Fruit fly (Drosophila melanogaster) whole organism, embryonic: ENCODE results near the gene CG8100.

Experiments used
- CG11093 ChIP-seq: fragments of 200-800 bp; sonication (Bioruptor generic); IDR thresholded peaks from 3 replicates; pipeline ENCODE4 v1.3.6; 2022; ENCODE audit warnings: missing biosample characterization, missing genetic modification characterization
- CG11504 ChIP-seq: fragments of 200-800 bp; sonication (Bioruptor generic); optimal IDR thresholded peaks from 3 replicates; lab custom pipeline; 2019; ENCODE audit warnings: missing biosample characterization, mild to moderate bottlenecking, missing genetic modification characterization, moderate library complexity
- CG12299 ChIP-seq: fragments of 200-800 bp; sonication (Bioruptor generic); optimal IDR thresholded peaks from 2 replicates; lab custom pipeline; 2018; ENCODE audit warnings: missing biosample characterization, mild to moderate bottlenecking, missing genetic modification characterization
- CG12391 ChIP-seq: fragments of 200-800 bp; sonication (Bioruptor generic); optimal IDR thresholded peaks from 3 replicates; lab custom pipeline; 2018; ENCODE audit warnings: missing biosample characterization, mild to moderate bottlenecking, missing genetic modification characterization, moderate library complexity
- CG14860 ChIP-seq: fragments of 200-800 bp; sonication (Bioruptor generic); IDR thresholded peaks from 3 replicates; pipeline ENCODE4 v1.3.6; 2022; ENCODE audit warnings: missing biosample characterization, missing genetic modification characterization; ENCODE audit not compliant: partially characterized antibody
- CG15269 ChIP-seq: fragments of 200-800 bp; sonication (Bioruptor generic); optimal IDR thresholded peaks from 2 replicates; lab custom pipeline; 2018; ENCODE audit warnings: missing biosample characterization, mild to moderate bottlenecking, missing genetic modification characterization, moderate library complexity
- CG1529 ChIP-seq: fragments of 200-800 bp; sonication (Bioruptor generic); optimal IDR thresholded peaks from 3 replicates; lab custom pipeline; 2018; ENCODE audit warnings: missing biosample characterization, missing genetic modification characterization
- CG16779 ChIP-seq: fragments of 200-800 bp; sonication (Bioruptor generic); IDR thresholded peaks from 2 replicates; pipeline ENCODE4 v1.3.6; 2022; ENCODE audit warnings: missing biosample characterization, missing genetic modification characterization
- CG16813 ChIP-seq: fragments of 200-800 bp; sonication (Bioruptor generic); IDR thresholded peaks from 3 replicates; pipeline ENCODE4 v1.3.6; 2022; ENCODE audit warnings: missing biosample characterization, missing genetic modification characterization; ENCODE audit not compliant: partially characterized antibody
- CG18619 ChIP-seq: fragments of 200-800 bp; sonication (Bioruptor generic); optimal IDR thresholded peaks from 3 replicates; lab custom pipeline; 2017; ENCODE audit warnings: missing biosample characterization, mild to moderate bottlenecking, missing genetic modification characterization
- CG5245 ChIP-seq: fragments of 200-800 bp; sonication (Bioruptor generic); optimal IDR thresholded peaks from 3 replicates; lab custom pipeline; 2016; ENCODE audit warnings: missing biosample characterization, missing genetic modification characterization
- CG7271 ChIP-seq: fragments of 200-800 bp; sonication (Bioruptor generic); optimal IDR thresholded peaks from 2 replicates; lab custom pipeline; 2018; ENCODE audit warnings: missing biosample characterization, mild to moderate bottlenecking, missing genetic modification characterization, moderate library complexity
- CG7928 ChIP-seq: fragments of 200-800 bp; sonication (Bioruptor generic); optimal IDR thresholded peaks from 2 replicates; lab custom pipeline; 2017; ENCODE audit warnings: missing biosample characterization, mild to moderate bottlenecking, missing genetic modification characterization
- Chrac-16 ChIP-seq: fragments of 200-800 bp; sonication (Bioruptor generic); optimal IDR thresholded peaks from 3 replicates; lab custom pipeline; 2016; ENCODE audit warnings: missing biosample characterization, missing genetic modification characterization
- D19A ChIP-seq: fragments of 200-800 bp; optimal IDR thresholded peaks from 3 replicates; lab custom pipeline; 2019; ENCODE audit warnings: missing biosample characterization, mild to moderate bottlenecking, missing genetic modification characterization, moderate library complexity
- Dip3 ChIP-seq: fragments of 200-800 bp; sonication (Bioruptor generic); optimal IDR thresholded peaks from 3 replicates; lab custom pipeline; 2016; ENCODE audit warnings: missing biosample characterization, missing genetic modification characterization
- Ets65A ChIP-seq: fragments of 200-800 bp; sonication (Bioruptor generic); peaks from one replicate; lab custom pipeline; 2016; ENCODE audit warnings: missing biosample characterization, missing genetic modification characterization
- H2.0 ChIP-seq: fragments of 200-800 bp; sonication (Bioruptor generic); IDR thresholded peaks from 2 replicates; pipeline ENCODE4 v1.3.6; 2022; ENCODE audit warnings: missing biosample characterization, missing genetic modification characterization
- Hey ChIP-seq: fragments of 200-800 bp; sonication (Bioruptor generic); optimal IDR thresholded peaks from 3 replicates; lab custom pipeline; 2018; ENCODE audit warnings: missing biosample characterization, mild to moderate bottlenecking, missing genetic modification characterization
- Lhr ChIP-seq: fragments of 200-800 bp; sonication (Bioruptor generic); optimal IDR thresholded peaks from 3 replicates; lab custom pipeline; 2017; ENCODE audit warnings: mild to moderate bottlenecking, missing biosample characterization, missing genetic modification reagents, missing genetic modification characterization
- Optix ChIP-seq: fragments of 200-800 bp; sonication (Bioruptor generic); IDR thresholded peaks from 3 replicates; pipeline ENCODE4 v1.3.6; 2022; ENCODE audit warnings: missing biosample characterization, missing genetic modification characterization
- Sin3A ChIP-seq: fragments of >200 bp; optimal IDR thresholded peaks from 2 replicates; lab custom pipeline; 2018
- Sry-δ ChIP-seq: fragments of 200-800 bp; sonication (Bioruptor generic); optimal IDR thresholded peaks from 2 replicates; lab custom pipeline; 2016; ENCODE audit warnings: missing biosample characterization, missing genetic modification characterization
- chinmo ChIP-seq: fragments of 200-800 bp; sonication (Bioruptor generic); IDR thresholded peaks from 4 replicates; pipeline ENCODE4 v1.3.6; 2022; ENCODE audit warnings: missing biosample characterization, missing genetic modification characterization; ENCODE audit not compliant: partially characterized antibody
- chm ChIP-seq: fragments of 200-800 bp; sonication (Bioruptor generic); IDR thresholded peaks from 2 replicates; pipeline ENCODE4 v1.3.6; 2022; ENCODE audit warnings: missing biosample characterization, missing genetic modification characterization
- ci ChIP-seq: fragments of 200-800 bp; sonication (Bioruptor generic); IDR thresholded peaks from 3 replicates; pipeline ENCODE4 v1.3.6; 2022; ENCODE audit warnings: missing biosample characterization, missing genetic modification characterization
- dan ChIP-seq: fragments of 200-800 bp; sonication (Bioruptor generic); IDR thresholded peaks from 2 replicates; pipeline ENCODE4 v1.3.6; 2022; ENCODE audit warnings: missing biosample characterization, missing genetic modification characterization
- emc ChIP-seq: fragments of 200-800 bp; sonication (Bioruptor generic); optimal IDR thresholded peaks from 2 replicates; lab custom pipeline; 2016; ENCODE audit warnings: missing biosample characterization, missing genetic modification characterization
- ham ChIP-seq: fragments of 200-800 bp; sonication (Bioruptor generic); IDR thresholded peaks from 2 replicates; pipeline ENCODE4 v1.3.6; 2022; ENCODE audit warnings: missing biosample characterization, missing genetic modification characterization
- insv ChIP-seq, 2 experiments: fragments of 200-800 bp; sonication (Bioruptor generic); optimal IDR thresholded peaks; 3 replicates each; lab custom pipeline; 2016 to 2018; ENCODE audit warnings: missing biosample characterization in 2 of 2, missing genetic modification characterization in 2 of 2
- mld ChIP-seq: fragments of 200-800 bp; sonication (Bioruptor generic); IDR thresholded peaks from 3 replicates; pipeline ENCODE4 v1.3.6; 2022; ENCODE audit warnings: missing biosample characterization, missing genetic modification characterization; ENCODE audit not compliant: partially characterized antibody
- nerfin-2 ChIP-seq: fragments of 200-800 bp; sonication (Bioruptor generic); IDR thresholded peaks from 2 replicates; pipeline ENCODE4 v1.3.6; 2022; ENCODE audit warnings: missing biosample characterization, missing genetic modification characterization; ENCODE audit not compliant: partially characterized antibody
- p53 ChIP-seq: fragments of 200-800 bp; sonication (Bioruptor generic); optimal IDR thresholded peaks from 2 replicates; lab custom pipeline; 2016; ENCODE audit warnings: missing biosample characterization, missing genetic modification characterization
- pita ChIP-seq: fragments of 200-800 bp; sonication (Bioruptor generic); optimal IDR thresholded peaks from 2 replicates; lab custom pipeline; 2017; ENCODE audit warnings: missing biosample characterization, mild to moderate bottlenecking, missing genetic modification characterization
- sens-2 ChIP-seq: fragments of 200-800 bp; sonication (Bioruptor generic); IDR thresholded peaks from 2 replicates; pipeline ENCODE4 v1.3.6; 2022; ENCODE audit warnings: missing biosample characterization, missing genetic modification characterization
- seq ChIP-seq: fragments of 200-800 bp; sonication (Bioruptor generic); IDR thresholded peaks from 2 replicates; pipeline ENCODE4 v1.3.6; 2022; ENCODE audit warnings: missing biosample characterization, missing genetic modification characterization
- stwl ChIP-seq: fragments of 200-800 bp; sonication (Bioruptor generic); optimal IDR thresholded peaks from 3 replicates; lab custom pipeline; 2018; ENCODE audit warnings: missing biosample characterization, mild to moderate bottlenecking, missing genetic modification characterization, moderate library complexity
- tgo ChIP-seq: fragments of 200-800 bp; sonication (Bioruptor generic); IDR thresholded peaks from 3 replicates; pipeline ENCODE4 v1.3.6; 2022; ENCODE audit warnings: missing biosample characterization, missing genetic modification characterization
- trh ChIP-seq: fragments of 200-800 bp; sonication (Bioruptor generic); optimal IDR thresholded peaks from 2 replicates; lab custom pipeline; 2016; ENCODE audit warnings: missing biosample characterization, missing genetic modification characterization
- tx ChIP-seq: fragments of 200-800 bp; sonication (Bioruptor generic); optimal IDR thresholded peaks from 2 replicates; lab custom pipeline; 2016; ENCODE audit warnings: missing biosample characterization, missing genetic modification characterization
- unpg ChIP-seq: fragments of 200-800 bp; sonication (Bioruptor generic); optimal IDR thresholded peaks from 3 replicates; lab custom pipeline; 2018; ENCODE audit warnings: missing biosample characterization, mild to moderate bottlenecking, missing genetic modification characterization, moderate library complexity
- zf30C ChIP-seq: fragments of 200-800 bp; sonication (Bioruptor generic); optimal IDR thresholded peaks from 3 replicates; lab custom pipeline; 2018; ENCODE audit warnings: missing biosample characterization, mild to moderate bottlenecking, missing genetic modification characterization

Gene CG8100

DNA sequence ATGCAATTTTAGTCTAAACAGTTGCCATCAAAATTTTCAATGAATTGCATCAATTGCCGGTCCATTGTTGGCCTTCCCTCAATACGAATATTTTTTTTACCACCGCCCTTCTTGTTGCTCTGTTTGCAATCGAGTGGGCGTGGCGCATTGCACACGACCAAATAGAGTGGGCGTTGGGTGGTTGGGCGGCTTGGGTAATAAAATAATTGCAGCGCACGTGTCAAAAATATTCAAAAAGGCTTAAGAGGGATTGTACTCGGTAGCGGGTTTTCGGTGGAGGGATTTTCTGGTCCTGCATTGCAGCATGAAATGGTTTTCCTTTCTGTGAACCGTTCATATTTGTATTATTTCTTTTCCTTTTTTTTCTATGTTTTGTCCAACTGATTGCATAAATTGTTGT is 5.6 kb downstream of the CG8100 start:
- TF ChIP-seq CG15269 (tag; lab: Kevin White, UChicago) (no peak), CG12299 (tag; lab: Kevin White, UChicago) (no peak), chinmo (no peak), seq (GFP tag; lab: Robert Waterston, UW) (no peak), CG7271 (tag; lab: Kevin White, UChicago) (no peak), H2.0 (GFP tag; lab: Robert Waterston, UW) (0 out of 2 replicates have a peak, but pooled peaks have one; percentile 7), p53 (GFP tag; lab: Kevin White, UChicago) (no peak), stwl (tag; lab: Kevin White, UChicago) (no peak), Ets65A (GFP tag; lab: Kevin White, UChicago) (peak; percentile 90), CG16813 (GFP tag; lab: Robert Waterston, UW) (no peak), Dip3 (GFP tag; lab: Kevin White, UChicago) (no peak), CG1529 (GFP tag; lab: Kevin White, UChicago) (no peak), CG18619 (no peak), Hey (tag; lab: Kevin White, UChicago) (peak; percentile 17), unpg (GFP tag; lab: Kevin White, UChicago) (no peak), CG5245 (GFP tag; lab: Kevin White, UChicago) (no peak), pita (no peak), Sin3A (lab: Kevin White, UChicago) (no peak), tx (no peak), mld (GFP tag; lab: Robert Waterston, UW) (no peak), CG12391 (no peak), sens-2 (no peak), chm (GFP tag; lab: Robert Waterston, UW) (no peak)
- TF ChIP-seq, all 482 proteins: peak for 3

DNA sequence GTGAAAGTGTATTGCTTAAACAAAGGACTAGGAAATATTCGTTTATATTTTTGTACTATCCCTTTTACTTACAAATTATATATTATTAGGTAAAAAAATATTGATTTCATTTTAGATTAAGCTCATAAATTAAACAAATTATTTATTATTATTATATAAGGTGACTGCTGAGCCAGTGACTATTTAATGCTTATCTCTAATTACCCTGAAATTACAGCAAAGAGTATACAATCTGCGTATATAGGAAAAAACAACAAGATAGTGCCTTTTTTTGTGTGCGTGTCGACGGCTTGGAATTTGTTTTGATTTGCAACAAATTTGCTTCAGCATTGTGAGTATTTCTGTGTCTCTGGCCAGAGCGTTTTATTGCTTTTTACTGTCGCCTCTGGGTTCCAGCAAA is 6.1 kb downstream of the CG8100 start:
- TF ChIP-seq insv (GFP tag; optimal IDR thresholded peaks at IDR 0.05; lab: Kevin White, UChicago) (no peak), dan (GFP tag; lab: Robert Waterston, UW) (no peak), ci (GFP tag; lab: Robert Waterston, UW) (no peak), ham (GFP tag; lab: Robert Waterston, UW) (no peak), Sry-δ (GFP tag; lab: Kevin White, UChicago) (no peak), CG7928 (GFP tag; lab: Kevin White, UChicago) (no peak), zf30C (no peak), D19A (tag; lab: Kevin White, UChicago) (peak; percentile 90)

DNA sequence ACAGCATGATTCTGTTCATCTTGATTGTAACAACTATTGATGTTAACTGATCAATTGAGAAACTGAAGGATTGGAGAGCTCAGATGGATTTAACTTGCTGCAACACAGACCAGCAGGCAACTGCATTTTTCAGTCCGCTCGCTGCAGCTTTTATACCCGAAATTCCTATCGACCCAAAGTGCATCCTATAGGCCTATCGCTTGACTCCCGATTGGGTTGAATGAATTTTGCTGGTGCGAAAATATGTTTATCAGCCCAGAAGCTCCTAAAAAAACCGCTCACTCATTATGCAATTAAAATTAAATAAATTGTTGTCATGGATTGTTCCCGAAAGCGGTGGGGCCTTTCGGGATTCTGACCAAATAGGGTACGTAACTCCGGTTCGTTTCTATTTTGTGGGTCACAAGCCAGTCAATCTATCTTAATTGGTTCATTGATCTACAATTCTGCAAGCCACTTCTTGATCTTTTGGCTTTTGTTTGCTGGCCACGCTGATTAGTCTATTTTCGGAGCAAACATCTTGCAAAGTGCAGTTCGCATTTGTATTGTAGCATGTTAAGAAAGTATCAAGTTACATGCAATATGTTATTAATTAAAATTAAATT is 14.6 kb downstream of the CG8100 start, which contains the start of gene Fbp1:
Gene Fbp1 (minus strand): TSS at position 113 of the 605 bp plus-strand sequence.
- TF ChIP-seq tgo: no peak
- no peak for TF ChIP-seq CG16779
- no peak for TF ChIP-seq nerfin-2 (GFP tag; lab: Robert Waterston, UW)
- TF ChIP-seq Chrac-16 (GFP tag; lab: Kevin White, UChicago): no peak
- no peak for TF ChIP-seq emc (GFP tag; lab: Kevin White, UChicago)
- no peak for TF ChIP-seq CG11093 (GFP tag; lab: Robert Waterston, UW)

DNA sequence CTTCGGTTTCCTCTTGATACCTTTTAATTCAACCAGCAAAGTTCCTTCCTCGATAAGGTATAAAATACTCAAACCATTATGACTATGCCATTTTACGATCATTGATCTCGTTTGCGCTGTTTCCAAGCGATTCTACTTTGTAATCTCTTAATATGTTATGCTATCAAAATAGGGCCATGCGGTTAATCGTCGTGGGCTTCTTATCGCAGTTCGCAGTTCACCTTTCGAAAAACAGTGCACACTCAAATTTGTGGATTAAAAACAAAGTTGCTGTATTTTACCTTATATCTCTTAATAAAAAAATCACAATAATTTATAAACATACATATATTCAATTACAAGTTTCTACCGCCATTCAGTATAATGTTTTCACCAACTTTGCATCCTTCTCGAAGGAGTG is 16.6 kb downstream of the CG8100 start:
- TF ChIP-seq trh: no peak
- TF ChIP-seq Ets65A (GFP tag; lab: Kevin White, UChicago): no peak
- TF ChIP-seq CG11504 (tag; lab: Kevin White, UChicago): no peak
- no peak for TF ChIP-seq sens-2
- no peak for TF ChIP-seq CG14860 (GFP tag; lab: Robert Waterston, UW)
- TF ChIP-seq Lhr (GFP tag; lab: Kevin White, UChicago): no peak
- TF ChIP-seq Optix (GFP tag; lab: Robert Waterston, UW): no peak
